Worm (Caenorhabditis elegans): ENCODE results near the gene plc-4.

Gene plc-4

ce11 chrIV:7530226-7531070 lies 18.0 kb upstream of the plc-4 start:
- TF ChIP-seq ztf-26 (tag; optimal IDR thresholded peaks at IDR 0.05) (no peak), ekl-4 (GFP tag; IDR thresholded peaks at IDR 0.05) (no peak), atf-7 (tag; optimal IDR thresholded peaks at IDR 0.05) (no peak), B0019.2 (GFP tag; conservative IDR thresholded peaks at IDR 0.05) (no peak), attf-6 (GFP tag; IDR thresholded peaks at IDR 0.05) (no peak), repo-1 (tag; optimal IDR thresholded peaks at IDR 0.05) (no peak), hsf-1 (GFP tag; IDR thresholded peaks at IDR 0.05) (no peak), D2030.7 (GFP tag; IDR thresholded peaks at IDR 0.05) (no peak), F55B11.4 (tag; optimal IDR thresholded peaks at IDR 0.05; ENCODE audit: borderline replicate concordance, insufficient read depth) (no peak), cebp-2 (GFP tag; IDR thresholded peaks at IDR 0.05) (no peak), F22D6.2 (tag; optimal IDR thresholded peaks at IDR 0.05) (no peak), F10E7.11 (tag; optimal IDR thresholded peaks at IDR 0.05) (no peak), mcd-1 (GFP tag; IDR thresholded peaks at IDR 0.05) (no peak), ZK185.1 (tag; optimal IDR thresholded peaks at IDR 0.05; ENCODE audit: poor library complexity, severe bottlenecking) (no peak)

DNA sequence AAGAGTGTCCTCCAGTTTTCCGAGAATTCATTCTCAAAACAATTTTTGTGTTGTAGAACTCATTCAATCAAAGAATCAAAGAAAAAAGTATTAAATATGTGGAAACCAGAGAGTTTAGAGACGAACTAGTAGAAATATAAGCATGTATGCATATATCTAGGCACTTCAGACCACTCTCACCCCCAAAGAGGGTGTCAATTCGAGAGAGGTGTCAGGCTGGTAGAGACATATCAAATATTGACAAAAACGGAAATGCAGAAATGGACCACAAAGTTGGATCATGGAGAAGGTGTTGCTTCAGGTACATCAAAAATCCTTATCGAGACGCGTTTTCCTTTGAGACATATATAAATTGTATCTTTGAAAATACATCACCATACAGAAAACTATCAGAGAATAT lies 11.3 kb upstream of the plc-4 start:
- TF ChIP-seq egl-18 (GFP tag; IDR thresholded peaks at IDR 0.05): no peak
- TF ChIP-seq D2030.7 (GFP tag; IDR thresholded peaks at IDR 0.05): no peak
- TF ChIP-seq B0019.2 (GFP tag; conservative IDR thresholded peaks at IDR 0.05): no peak
- TF ChIP-seq tbx-9 (tag; optimal IDR thresholded peaks at IDR 0.05; ENCODE audit: borderline replicate concordance): no peak
- TF ChIP-seq ztf-18 (tag; optimal IDR thresholded peaks at IDR 0.05): no peak
- TF ChIP-seq hlh-26 (GFP tag; conservative IDR thresholded peaks at IDR 0.05): no peak
- no peak for TF ChIP-seq let-607 (tag; optimal IDR thresholded peaks at IDR 0.05)
- TF ChIP-seq lin-40 (tag; optimal IDR thresholded peaks at IDR 0.05): no peak
- no peak for TF ChIP-seq madf-6 (GFP tag; IDR thresholded peaks at IDR 0.05)

DNA sequence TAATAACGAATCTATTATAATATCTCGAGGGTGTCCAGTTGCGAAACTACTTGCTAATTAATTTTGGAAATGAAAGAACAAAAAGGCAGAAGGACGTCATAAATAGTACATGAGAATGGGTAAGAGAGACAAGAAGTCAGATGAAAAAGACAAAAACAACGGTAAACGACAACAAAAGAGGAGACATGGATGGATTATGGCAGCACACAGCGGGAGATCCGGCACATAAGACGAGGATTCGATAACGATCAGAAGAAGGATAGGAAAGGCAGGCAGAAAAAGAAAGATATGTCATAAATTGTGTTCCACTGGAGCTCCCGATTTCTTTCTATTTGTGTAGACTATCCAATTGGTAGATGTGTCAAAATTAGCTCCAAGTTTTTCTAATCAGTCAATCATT lies 9.1 kb upstream of the plc-4 start:
- no peak for TF ChIP-seq ztf-3 (GFP tag; optimal IDR thresholded peaks at IDR 0.05)
- no peak for TF ChIP-seq C17E4.6 (GFP tag; IDR thresholded peaks at IDR 0.05)
- TF ChIP-seq hrde-1 (tag; optimal IDR thresholded peaks at IDR 0.05; ENCODE audit: borderline replicate concordance): no peak
- no peak for TF ChIP-seq ztf-6 (GFP tag; IDR thresholded peaks at IDR 0.05)
- no peak for TF ChIP-seq ztf-22 (GFP tag; optimal IDR thresholded peaks at IDR 0.05)
- TF ChIP-seq mcd-1 (GFP tag; IDR thresholded peaks at IDR 0.05): no peak
- TF ChIP-seq madf-8 (GFP tag; conservative IDR thresholded peaks at IDR 0.05): no peak
- no peak for TF ChIP-seq mes-4 (tag; optimal IDR thresholded peaks at IDR 0.05)
- no peak for TF ChIP-seq cebp-1 (GFP tag; IDR thresholded peaks at IDR 0.05)
- TF ChIP-seq cebp-1 (tag; optimal IDR thresholded peaks at IDR 0.05): no peak
- no peak for TF ChIP-seq attf-5 (GFP tag; optimal IDR thresholded peaks at IDR 0.05)
- TF ChIP-seq F23B12.7 (tag; optimal IDR thresholded peaks at IDR 0.05; ENCODE audit: insufficient read depth): no peak

DNA sequence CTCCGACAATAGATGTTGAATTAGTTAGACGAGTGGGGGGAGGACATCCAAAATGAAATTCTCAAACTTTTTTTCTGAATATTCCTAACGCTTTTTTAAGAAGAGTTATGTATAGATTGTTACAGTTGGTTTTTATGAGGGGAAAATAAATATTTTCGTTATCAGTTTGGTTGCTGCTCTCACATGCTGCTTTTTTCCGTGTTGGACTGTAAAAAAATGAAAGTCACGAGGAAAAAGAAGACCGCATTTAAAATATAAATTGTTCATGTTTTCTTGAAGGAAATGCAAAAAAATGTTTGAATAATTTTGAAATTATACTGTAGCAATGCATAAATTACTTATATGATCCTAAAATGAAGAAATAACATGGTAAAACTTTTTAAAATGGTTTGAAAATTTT lies 8.4 kb upstream of the plc-4 start:
- no peak for TF ChIP-seq lsy-27 (tag; optimal IDR thresholded peaks at IDR 0.05; ENCODE audit: borderline replicate concordance, insufficient read depth)
- no peak for TF ChIP-seq attf-5 (GFP tag; optimal IDR thresholded peaks at IDR 0.05)
- TF ChIP-seq D2030.7 (GFP tag; IDR thresholded peaks at IDR 0.05): no peak
- peak; percentile 25 for TF ChIP-seq nhr-80 (tag; optimal IDR thresholded peaks at IDR 0.05)
- no peak for TF ChIP-seq attf-6 (GFP tag; IDR thresholded peaks at IDR 0.05)
- 0 out of 2 replicates have a peak, but pooled peaks have one; percentile 20 for TF ChIP-seq attf-3 (GFP tag; conservative IDR thresholded peaks at IDR 0.05)
- no peak for TF ChIP-seq repo-1 (tag; optimal IDR thresholded peaks at IDR 0.05)
- no peak for TF ChIP-seq F22D6.2 (tag; optimal IDR thresholded peaks at IDR 0.05)

Measured in whole organism, young adult.